Fruit fly (Drosophila melanogaster) whole organism, embryonic: ENCODE measurements around the gene CG11294.

Experiments used
- Ada2b ChIP-seq: fragments of 200-800 bp; sonication (Bioruptor generic); IDR thresholded peaks from 2 replicates; pipeline ENCODE4 v1.3.6; 2022; ENCODE audit warnings: missing biosample characterization, missing genetic modification characterization
- Atf3 ChIP-seq: fragments of 200-800 bp; sonication (Bioruptor generic); optimal IDR thresholded peaks from 3 replicates; lab custom pipeline; 2016; ENCODE audit warnings: missing biosample characterization, missing genetic modification characterization
- CG10321 ChIP-seq: fragments of 200-800 bp; sonication (Bioruptor generic); IDR thresholded peaks from 2 replicates; pipeline ENCODE4 v1.3.6; 2022; ENCODE audit warnings: missing biosample characterization, missing genetic modification characterization
- CG11456 ChIP-seq: fragments of 200-800 bp; sonication (Bioruptor generic); IDR thresholded peaks from 3 replicates; pipeline ENCODE4 v1.3.6; 2022; ENCODE audit warnings: missing biosample characterization, missing genetic modification characterization
- CG11504 ChIP-seq: fragments of 200-800 bp; sonication (Bioruptor generic); optimal IDR thresholded peaks from 3 replicates; lab custom pipeline; 2019; ENCODE audit warnings: missing biosample characterization, mild to moderate bottlenecking, missing genetic modification characterization, moderate library complexity
- CG13296 ChIP-seq: fragments of 200-800 bp; sonication (Bioruptor generic); optimal IDR thresholded peaks from 3 replicates; lab custom pipeline; 2018; ENCODE audit warnings: missing biosample characterization, mild to moderate bottlenecking, missing genetic modification characterization
- CG13424 ChIP-seq: fragments of 200-800 bp; sonication (Bioruptor generic); optimal IDR thresholded peaks from 2 replicates; lab custom pipeline; 2019; ENCODE audit warnings: missing biosample characterization, mild to moderate bottlenecking, missing genetic modification characterization, moderate library complexity
- CG13775 ChIP-seq: fragments of 200-800 bp; sonication (Bioruptor generic); optimal IDR thresholded peaks from 3 replicates; lab custom pipeline; 2017; ENCODE audit warnings: missing biosample characterization, mild to moderate bottlenecking, missing genetic modification characterization
- CG1647 ChIP-seq: fragments of 200-800 bp; sonication (Bioruptor generic); optimal IDR thresholded peaks from 3 replicates; lab custom pipeline; 2016; ENCODE audit warnings: missing biosample characterization, missing genetic modification characterization
- CG17385 ChIP-seq: fragments of 200-800 bp; sonication (Bioruptor generic); optimal IDR thresholded peaks from 3 replicates; lab custom pipeline; 2018; ENCODE audit warnings: missing biosample characterization, mild to moderate bottlenecking, missing genetic modification characterization
- CG17568 ChIP-seq: fragments of 200-800 bp; sonication (Bioruptor generic); optimal IDR thresholded peaks from 2 replicates; lab custom pipeline; 2018; ENCODE audit warnings: missing biosample characterization, mild to moderate bottlenecking, missing genetic modification characterization, moderate library complexity
- CG1792 ChIP-seq: fragments of 200-800 bp; sonication (Bioruptor generic); optimal IDR thresholded peaks from 2 replicates; lab custom pipeline; 2016; ENCODE audit warnings: missing biosample characterization, missing genetic modification characterization
- CG18262 ChIP-seq: fragments of 200-800 bp; optimal IDR thresholded peaks from 3 replicates; lab custom pipeline; 2019; ENCODE audit warnings: missing biosample characterization, mild to moderate bottlenecking, missing genetic modification characterization, moderate library complexity
- CG18619 ChIP-seq: fragments of 200-800 bp; sonication (Bioruptor generic); optimal IDR thresholded peaks from 3 replicates; lab custom pipeline; 2017; ENCODE audit warnings: missing biosample characterization, mild to moderate bottlenecking, missing genetic modification characterization
- CG2678 ChIP-seq: fragments of 200-800 bp; sonication (Bioruptor generic); optimal IDR thresholded peaks from 3 replicates; lab custom pipeline; 2019; ENCODE audit warnings: missing biosample characterization, mild to moderate bottlenecking, missing genetic modification characterization, moderate library complexity
- CG33213 ChIP-seq: fragments of 200-800 bp; sonication (Bioruptor generic); optimal IDR thresholded peaks from 3 replicates; lab custom pipeline; 2016; ENCODE audit warnings: missing biosample characterization, missing genetic modification characterization
- CG4404 ChIP-seq: fragments of 200-800 bp; sonication (Bioruptor generic); IDR thresholded peaks from 2 replicates; pipeline ENCODE4 v1.3.6; 2022; ENCODE audit warnings: missing biosample characterization, missing genetic modification characterization
- CG4617 ChIP-seq: fragments of 200-800 bp; sonication (Bioruptor generic); optimal IDR thresholded peaks from 3 replicates; lab custom pipeline; 2016; ENCODE audit warnings: missing biosample characterization, missing genetic modification characterization, borderline replicate concordance
- CG4707 ChIP-seq: fragments of 200-800 bp; sonication (Bioruptor generic); optimal IDR thresholded peaks from 2 replicates; lab custom pipeline; 2018; ENCODE audit warnings: missing biosample characterization, mild to moderate bottlenecking, missing genetic modification characterization, moderate library complexity
- CG8281 ChIP-seq: fragments of 200-800 bp; sonication (Bioruptor generic); optimal IDR thresholded peaks from 2 replicates; lab custom pipeline; 2018; ENCODE audit warnings: missing biosample characterization, mild to moderate bottlenecking, missing genetic modification characterization, moderate library complexity
- CG8478 ChIP-seq: fragments of >200 bp; optimal IDR thresholded peaks from 2 replicates; lab custom pipeline; 2018
- CG9817 ChIP-seq: fragments of 200-800 bp; sonication (Bioruptor generic); optimal IDR thresholded peaks from 2 replicates; lab custom pipeline; 2018; ENCODE audit warnings: missing biosample characterization, mild to moderate bottlenecking, missing genetic modification characterization, moderate library complexity
- CG9876 ChIP-seq: fragments of 200-800 bp; sonication (Bioruptor generic); optimal IDR thresholded peaks from 2 replicates; lab custom pipeline; 2016; ENCODE audit warnings: missing biosample characterization, missing genetic modification characterization
- CrebB ChIP-seq: fragments of 200-800 bp; sonication (Bioruptor generic); optimal IDR thresholded peaks from 3 replicates; lab custom pipeline; 2018; ENCODE audit warnings: missing biosample characterization, mild to moderate bottlenecking, missing genetic modification characterization
- Dbx ChIP-seq: fragments of 200-800 bp; sonication (Bioruptor generic); IDR thresholded peaks from 3 replicates; pipeline ENCODE4 v1.3.6; 2022; ENCODE audit warnings: missing biosample characterization, missing genetic modification characterization
- Drgx ChIP-seq: fragments of 200-800 bp; sonication (Bioruptor generic); IDR thresholded peaks from 2 replicates; pipeline ENCODE4 v1.3.6; 2022; ENCODE audit warnings: missing biosample characterization, missing genetic modification characterization
- E2f1 ChIP-seq: fragments of 200-800 bp; sonication (Bioruptor generic); IDR thresholded peaks from 2 replicates; pipeline ENCODE4 v1.3.6; 2022; ENCODE audit warnings: missing biosample characterization, missing genetic modification characterization
- Fer2 ChIP-seq: fragments of 200-800 bp; sonication (Bioruptor generic); optimal IDR thresholded peaks from 2 replicates; lab custom pipeline; 2018; ENCODE audit warnings: missing biosample characterization, mild to moderate bottlenecking, missing genetic modification characterization, moderate library complexity
- MBD-R2 ChIP-seq: fragments of 200-800 bp; sonication (Bioruptor generic); IDR thresholded peaks from 2 replicates; pipeline ENCODE4 v1.3.6; 2022; ENCODE audit warnings: missing biosample characterization, missing genetic modification characterization
- Oaz ChIP-seq: fragments of 200-800 bp; sonication (Bioruptor generic); IDR thresholded peaks from 2 replicates; pipeline ENCODE4 v1.3.6; 2022; ENCODE audit warnings: missing biosample characterization, missing genetic modification characterization
- Pdp1 ChIP-seq, 2 experiments: fragments of 200-800 bp; sonication (Bioruptor generic); optimal IDR thresholded peaks; 3 replicates each; lab custom pipeline; 2016; ENCODE audit warnings: missing biosample characterization in 2 of 2, missing genetic modification characterization in 2 of 2, mild to moderate bottlenecking in 1 of 2, moderate library complexity in 1 of 2
- Usf ChIP-seq: fragments of 200-800 bp; sonication (Bioruptor generic); optimal IDR thresholded peaks from 2 replicates; lab custom pipeline; 2017; ENCODE audit warnings: missing genotype, missing biosample characterization, missing genetic modification characterization
- Xrp1 ChIP-seq: fragments of 200-800 bp; sonication (Bioruptor generic); IDR thresholded peaks from 2 replicates; pipeline ENCODE4 v1.3.6; 2022; ENCODE audit warnings: missing biosample characterization, missing genetic modification characterization
- YL-1 ChIP-seq: fragments of 200-800 bp; sonication (Bioruptor generic); optimal IDR thresholded peaks from 3 replicates; lab custom pipeline; 2017; ENCODE audit warnings: missing biosample characterization, mild to moderate bottlenecking, missing genetic modification characterization
- az2 ChIP-seq: fragments of 200-800 bp; sonication (Bioruptor generic); optimal IDR thresholded peaks from 3 replicates; lab custom pipeline; 2016; ENCODE audit warnings: missing biosample characterization, missing genetic modification characterization
- cas ChIP-seq: fragments of 200-800 bp; sonication (Bioruptor generic); IDR thresholded peaks from 2 replicates; pipeline ENCODE4 v1.3.6; 2022; ENCODE audit warnings: missing biosample characterization, missing genetic modification characterization
- dmrt11E ChIP-seq: fragments of 200-800 bp; sonication (Bioruptor generic); optimal IDR thresholded peaks from 3 replicates; lab custom pipeline; 2018; ENCODE audit warnings: missing biosample characterization, mild to moderate bottlenecking, missing genetic modification characterization, moderate library complexity
- fu2 ChIP-seq: fragments of 200-800 bp; sonication (Bioruptor generic); optimal IDR thresholded peaks from 2 replicates; lab custom pipeline; 2016; ENCODE audit warnings: missing biosample characterization, missing genetic modification characterization
- gt ChIP-seq: fragments of 200-800 bp; sonication (Bioruptor generic); IDR thresholded peaks from 2 replicates; pipeline ENCODE4 v1.3.6; 2022; ENCODE audit warnings: missing biosample characterization, missing genetic modification characterization
- kni ChIP-seq: fragments of 200-800 bp; sonication (Bioruptor generic); optimal IDR thresholded peaks from 3 replicates; lab custom pipeline; 2017; ENCODE audit warnings: mild to moderate bottlenecking, missing biosample characterization, missing genetic modification reagents, missing genetic modification characterization
- knrl ChIP-seq: fragments of 200-800 bp; sonication (Bioruptor generic); IDR thresholded peaks from 3 replicates; pipeline ENCODE4 v1.3.6; 2022; ENCODE audit warnings: missing biosample characterization, missing genetic modification characterization; ENCODE audit not compliant: partially characterized antibody
- nerfin-2 ChIP-seq: fragments of 200-800 bp; sonication (Bioruptor generic); IDR thresholded peaks from 2 replicates; pipeline ENCODE4 v1.3.6; 2022; ENCODE audit warnings: missing biosample characterization, missing genetic modification characterization; ENCODE audit not compliant: partially characterized antibody
- pfk ChIP-seq: fragments of 200-800 bp; sonication (Bioruptor generic); optimal IDR thresholded peaks from 2 replicates; lab custom pipeline; 2018; ENCODE audit warnings: missing biosample characterization, mild to moderate bottlenecking, missing genetic modification characterization, moderate library complexity
- sr ChIP-seq: fragments of 200-800 bp; sonication (Bioruptor generic); IDR thresholded peaks from 3 replicates; pipeline ENCODE4 v1.3.6; 2022; ENCODE audit warnings: missing biosample characterization, missing genetic modification characterization
- tin ChIP-seq: fragments of 200-800 bp; sonication (Bioruptor generic); optimal IDR thresholded peaks from 3 replicates; lab custom pipeline; 2016; ENCODE audit warnings: missing biosample characterization, missing genetic modification characterization
- unpg ChIP-seq: fragments of 200-800 bp; sonication (Bioruptor generic); optimal IDR thresholded peaks from 3 replicates; lab custom pipeline; 2018; ENCODE audit warnings: missing biosample characterization, mild to moderate bottlenecking, missing genetic modification characterization, moderate library complexity
- wek ChIP-seq: fragments of 200-800 bp; sonication (Bioruptor generic); optimal IDR thresholded peaks from 3 replicates; lab custom pipeline; 2018; ENCODE audit warnings: missing biosample characterization, mild to moderate bottlenecking, missing genetic modification characterization, moderate library complexity
- z ChIP-seq: fragments of 200-800 bp; sonication (Bioruptor generic); IDR thresholded peaks from 3 replicates; pipeline ENCODE4 v1.3.6; 2022; ENCODE audit warnings: missing biosample characterization, missing genetic modification characterization

Gene CG11294

dm6 chrX:8714064-8715046 lies 20.9 kb upstream of the CG11294 start, which contains the start of the genes CG2004 and CG1785 (continued):
- TF ChIP-seq cas (GFP tag; lab: Robert Waterston, UW), result peak; percentile 87
- no peak for TF ChIP-seq z (GFP tag; lab: Robert Waterston, UW)
- TF ChIP-seq Xrp1 (GFP tag; lab: Robert Waterston, UW), result peak; percentile 96
- peak; percentile 95 for TF ChIP-seq CG13775
- no peak for TF ChIP-seq CG17568 (GFP tag; lab: Kevin White, UChicago)
- TF ChIP-seq Drgx (GFP tag; lab: Robert Waterston, UW), result peak; percentile 82
- peak; percentile 36 for TF ChIP-seq pfk (GFP tag; lab: Kevin White, UChicago)
- peak; percentile 75 for TF ChIP-seq knrl
- peak; percentile 59 for TF ChIP-seq CG8281 (tag; lab: Kevin White, UChicago)
- TF ChIP-seq Usf (GFP tag; lab: Kevin White, UChicago), result peak; percentile 83
- peak; percentile 95 for TF ChIP-seq Dbx
- TF ChIP-seq Atf3 (GFP tag; lab: Kevin White, UChicago), result peak; percentile 83
- peak; percentile 55 for TF ChIP-seq CG9876 (GFP tag; lab: Kevin White, UChicago)
- TF ChIP-seq CG4404 (GFP tag; lab: Robert Waterston, UW), result peak; percentile 93
- TF ChIP-seq CG1792 (GFP tag; lab: Kevin White, UChicago), result peak; percentile 72
- peak; percentile 94 for TF ChIP-seq CG11456 (GFP tag; lab: Robert Waterston, UW)
- peak; percentile 83 to 90 for TF ChIP-seq Pdp1 (GFP tag; optimal IDR thresholded peaks at IDR 0.05; lab: Kevin White, UChicago)
- TF ChIP-seq CG4707 (GFP tag; lab: Kevin White, UChicago), result peak; percentile 50
- peak; percentile 92 for TF ChIP-seq CG9817 (tag; lab: Kevin White, UChicago)
- peak; percentile 83 for TF ChIP-seq gt (GFP tag; lab: Robert Waterston, UW)
- peak; percentile 87 for TF ChIP-seq CG11504 (tag; lab: Kevin White, UChicago)
- TF ChIP-seq wek (GFP tag; lab: Kevin White, UChicago), result peak; percentile 6
- TF ChIP-seq MBD-R2, result peak; percentile 95
- TF ChIP-seq CG18262, result peak; percentile 86
- TF ChIP-seq CrebB, result peak; percentile 66
- peak; percentile 93 for TF ChIP-seq az2 (GFP tag; lab: Kevin White, UChicago)
- peak; percentile 89 for TF ChIP-seq kni (GFP tag; lab: Kevin White, UChicago)
- peak; percentile 89 for TF ChIP-seq dmrt11E (tag; lab: Kevin White, UChicago)
- TF ChIP-seq CG18619 (GFP tag; lab: Kevin White, UChicago), result peak; percentile 90
- TF ChIP-seq CG17385 (GFP tag; lab: Kevin White, UChicago), result peak; percentile 84
- TF ChIP-seq Oaz, result peak; percentile 90
- peak; percentile 93 for TF ChIP-seq Ada2b (GFP tag; lab: Robert Waterston, UW)
- TF ChIP-seq CG8478 (lab: Kevin White, UChicago), result no peak
- TF ChIP-seq CG2678, result peak; percentile 89
- peak; percentile 78 for TF ChIP-seq CG1647 (GFP tag; lab: Kevin White, UChicago)
- peak; percentile 61; the same call in 1 of the 3 replicates for TF ChIP-seq sr (GFP tag; lab: Robert Waterston, UW)
- TF ChIP-seq CG33213 (GFP tag; lab: Kevin White, UChicago), result peak; percentile 79
- peak; percentile 69 for TF ChIP-seq CG10321 (GFP tag; lab: Robert Waterston, UW)
- peak; percentile 93 for TF ChIP-seq E2f1 (GFP tag; lab: Robert Waterston, UW)
- TF ChIP-seq tin, result peak; percentile 92
- peak; percentile 91 for TF ChIP-seq CG13424 (tag; lab: Kevin White, UChicago)
- TF ChIP-seq nerfin-2 (GFP tag; lab: Robert Waterston, UW), result peak; percentile 57
- TF ChIP-seq Fer2, result peak; percentile 89
- TF ChIP-seq unpg (GFP tag; lab: Kevin White, UChicago), result peak; percentile 89
- peak; percentile 77 for TF ChIP-seq fu2 (GFP tag; lab: Kevin White, UChicago)
- TF ChIP-seq CG13296 (GFP tag; lab: Kevin White, UChicago), result peak; percentile 87
- TF ChIP-seq CG4617 (GFP tag; lab: Kevin White, UChicago), result peak; percentile 91
- TF ChIP-seq YL-1, result peak; percentile 88
